Worm (Caenorhabditis elegans): Measurements from ENCODE around the gene attf-3.
A peak's percentile ranks its signal among the peaks of the same experiment; 100 is the strongest.

DNA sequence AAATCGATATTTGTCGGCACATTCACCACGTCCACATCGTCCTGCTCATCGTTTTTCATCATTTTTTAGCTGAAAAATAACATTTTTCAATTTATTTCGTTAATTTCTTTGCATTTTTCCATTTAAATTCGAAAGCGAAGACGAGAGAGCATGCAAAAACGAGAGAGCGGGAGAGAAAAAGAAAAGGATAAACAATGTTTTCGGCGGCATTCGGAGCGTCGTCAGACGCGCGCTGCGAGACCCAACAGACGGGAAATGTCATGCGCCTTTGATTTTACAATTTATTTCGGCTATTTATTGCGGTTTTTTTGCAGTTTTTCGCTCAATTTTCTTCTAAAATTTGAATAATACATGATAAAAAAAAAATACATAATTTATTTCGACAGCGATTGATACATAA lies at the start of gene attf-3:
- TF ChIP-seq set-16 (GFP tag; IDR thresholded peaks at IDR 0.05) (no peak), nhr-77 (tag; optimal IDR thresholded peaks at IDR 0.05) (peak; percentile 9)

Data from whole organism, L4 larva.